Fruit fly (Drosophila melanogaster): ENCODE results near the gene fzy.

fzy gene

dm6 chr2L:16310648-16311047 is at the start of gene fzy, which contains the start of gene cni:
Gene fzy, plus strand, starts transcription at chr2L:16310956.
Gene cni, minus strand, starts transcription at chr2L:16310726.
- TF ChIP-seq CTCF (optimal IDR thresholded peaks at IDR 0.05) (peak in 1 of 2 experiments; percentile 6), CG8478 (optimal IDR thresholded peaks at IDR 0.05) (no peak)

- no peak for TF ChIP-seq CG8478 (optimal IDR thresholded peaks at IDR 0.05)
Observed at dm6 chr2L:16261576-16262217, 49.1 kb upstream of the fzy start, which contains the start of the genes twe and CG4935. Gene twe, minus strand, starts transcription at chr2L:16261877. Gene CG4935, plus strand, starts transcription at chr2L:16262141.

dm6 chr2L:16263723-16264122 is 47.0 kb upstream of the fzy start:
- TF ChIP-seq CG8478 (optimal IDR thresholded peaks at IDR 0.05), result no peak

- no peak for TF ChIP-seq CG8478 (optimal IDR thresholded peaks at IDR 0.05)
- no peak for TF ChIP-seq CTCF (optimal IDR thresholded peaks at IDR 0.05)
Observed at dm6 chr2L:16267159-16268065, 43.3 kb upstream of the fzy start.

dm6 chr2L:16268107-16268539 is 42.6 kb upstream of the fzy start:
- TF ChIP-seq CG8478 (optimal IDR thresholded peaks at IDR 0.05), result no peak
- no peak for TF ChIP-seq CTCF (optimal IDR thresholded peaks at IDR 0.05)

dm6 chr2L:16268869-16269231 is 41.9 kb upstream of the fzy start:
- TF ChIP-seq CG8478 (optimal IDR thresholded peaks at IDR 0.05), result no peak
- TF ChIP-seq CTCF (optimal IDR thresholded peaks at IDR 0.05), result no peak

- TF ChIP-seq CTCF (optimal IDR thresholded peaks at IDR 0.05), result no peak
- TF ChIP-seq CG8478 (optimal IDR thresholded peaks at IDR 0.05), result no peak
Observed at dm6 chr2L:16269232-16270134, 41.3 kb upstream of the fzy start.

- TF ChIP-seq CG8478 (optimal IDR thresholded peaks at IDR 0.05), result no peak
Observed at dm6 chr2L:16270667-16271485, 39.9 kb upstream of the fzy start.

dm6 chr2L:16271486-16271806 is 39.3 kb upstream of the fzy start:
- TF ChIP-seq CTCF (optimal IDR thresholded peaks at IDR 0.05), result no peak
- TF ChIP-seq CG8478 (optimal IDR thresholded peaks at IDR 0.05), result no peak

dm6 chr2L:16272730-16273129 is 38.0 kb upstream of the fzy start:
- TF ChIP-seq CG8478 (optimal IDR thresholded peaks at IDR 0.05), result no peak

- TF ChIP-seq CG8478 (optimal IDR thresholded peaks at IDR 0.05), result no peak
Observed at dm6 chr2L:16273439-16273838, 37.3 kb upstream of the fzy start.

- no peak for TF ChIP-seq CG8478 (optimal IDR thresholded peaks at IDR 0.05)
- TF ChIP-seq CTCF (optimal IDR thresholded peaks at IDR 0.05), result no peak
Observed at dm6 chr2L:16274100-16274499, 36.7 kb upstream of the fzy start.

- TF ChIP-seq CTCF (optimal IDR thresholded peaks at IDR 0.05) (no peak), CG8478 (optimal IDR thresholded peaks at IDR 0.05) (no peak)
Observed at dm6 chr2L:16275177-16275808, 35.5 kb upstream of the fzy start.

dm6 chr2L:16275809-16276178 is 35.0 kb upstream of the fzy start:
- TF ChIP-seq CG8478 (optimal IDR thresholded peaks at IDR 0.05) (no peak), CTCF (optimal IDR thresholded peaks at IDR 0.05) (peak; percentile 57 to 81)

Data from S2 (cell line).